Worm (Caenorhabditis elegans) whole organism, mixed stage, embryonic: ENCODE results near the gene pbs-3.
A peak's percentile ranks its signal among the peaks of the same experiment; 100 is the strongest.

Experiments used
- bed-3 ChIP-seq: fragments of 200-800 bp; sonication (Bioruptor generic); optimal IDR thresholded peaks from 3 replicates; lab custom pipeline; 2018; ENCODE audit warnings: mild to moderate bottlenecking, missing genetic modification characterization, moderate library complexity, missing compliant biosample characterization
- blmp-1 ChIP-seq: fragments of 150-350 bp; optimal IDR thresholded peaks from 2 replicates; lab custom pipeline; 2014; ENCODE audit warnings: missing biosample characterization, missing genetic modification characterization
- ceh-39 ChIP-seq: fragments of 150-350 bp; optimal IDR thresholded peaks from 2 replicates; lab custom pipeline; 2014; ENCODE audit warnings: missing biosample characterization, missing genetic modification characterization
- ceh-43 ChIP-seq: fragments of 200-800 bp; sonication (Bioruptor generic); optimal IDR thresholded peaks from 2 replicates; lab custom pipeline; 2018; ENCODE audit warnings: mild to moderate bottlenecking, missing genetic modification characterization, moderate library complexity, missing compliant biosample characterization
- ceh-83 ChIP-seq: fragments of 200-800 bp; sonication (Bioruptor generic); optimal IDR thresholded peaks from 2 replicates; lab custom pipeline; 2018; ENCODE audit warnings: mild to moderate bottlenecking, missing genetic modification characterization, missing compliant biosample characterization
- ces-1 ChIP-seq: fragments of 150-350 bp; optimal IDR thresholded peaks from 2 replicates; lab custom pipeline; 2014; ENCODE audit warnings: missing biosample characterization, missing genetic modification reagents, missing genetic modification characterization
- cnd-1 ChIP-seq: fragments of 200-800 bp; sonication (Bioruptor generic); optimal IDR thresholded peaks from 2 replicates; lab custom pipeline; 2018; ENCODE audit warnings: mild to moderate bottlenecking, missing genetic modification characterization, missing compliant biosample characterization
- drap-1 ChIP-seq: fragments of 200-800 bp; sonication (Bioruptor generic); optimal IDR thresholded peaks from 3 replicates; lab custom pipeline; 2018; ENCODE audit warnings: mild to moderate bottlenecking, missing genetic modification characterization, missing compliant biosample characterization
- elt-1 ChIP-seq: sonication (generic microtip); optimal IDR thresholded peaks from 2 replicates; lab custom pipeline; 2017; ENCODE audit warnings: missing genetic modification characterization, mild to moderate bottlenecking, missing compliant biosample characterization, antibody characterized with exemption, moderate library complexity, borderline replicate concordance; ENCODE audit not compliant: insufficient read depth
- flh-1 ChIP-seq: fragments of 200-800 bp; sonication (Bioruptor generic); optimal IDR thresholded peaks from 2 replicates; lab custom pipeline; 2018; ENCODE audit warnings: mild to moderate bottlenecking, missing genetic modification characterization, moderate library complexity, missing compliant biosample characterization
- ham-2 ChIP-seq: fragments of 200-800 bp; sonication (Bioruptor generic); optimal IDR thresholded peaks from 2 replicates; lab custom pipeline; 2018; ENCODE audit warnings: mild to moderate bottlenecking, missing genetic modification characterization, missing compliant biosample characterization
- lin-13 ChIP-seq: fragments of 150-350 bp; optimal IDR thresholded peaks from 2 replicates; lab custom pipeline; 2014; ENCODE audit warnings: missing biosample characterization, missing genetic modification characterization
- lin-32 ChIP-seq: fragments of 200-800 bp; sonication (Bioruptor generic); optimal IDR thresholded peaks from 2 replicates; lab custom pipeline; 2018; ENCODE audit warnings: mild to moderate bottlenecking, missing genetic modification characterization, missing compliant biosample characterization
- lsy-2 ChIP-seq: fragments of 150-350 bp; optimal IDR thresholded peaks from 2 replicates; lab custom pipeline; 2014; ENCODE audit warnings: missing biosample characterization, missing genetic modification characterization
- mab-5 ChIP-seq: fragments of 150-350 bp; optimal IDR thresholded peaks from 2 replicates; lab custom pipeline; 2014; ENCODE audit warnings: missing biosample characterization, missing genetic modification characterization
- mep-1 ChIP-seq: fragments of 150-350 bp; optimal IDR thresholded peaks from 2 replicates; lab custom pipeline; 2017; ENCODE audit warnings: missing biosample characterization, missing genetic modification reagents, missing genetic modification characterization, inconsistent platforms
- mls-2 ChIP-seq: sonication (generic microtip); optimal IDR thresholded peaks from 2 replicates; lab custom pipeline; 2016; ENCODE audit warnings: mild to moderate bottlenecking, missing genetic modification characterization, moderate library complexity, missing compliant biosample characterization
- nhr-2 ChIP-seq: fragments of 150-350 bp; optimal IDR thresholded peaks from 2 replicates; lab custom pipeline; 2014; ENCODE audit warnings: missing biosample characterization, missing genetic modification characterization
- nhr-28 ChIP-seq: fragments of 150-350 bp; optimal IDR thresholded peaks from 2 replicates; lab custom pipeline; 2014; ENCODE audit warnings: missing biosample characterization, missing genetic modification characterization
- nhr-76 ChIP-seq: sonication (generic microtip); optimal IDR thresholded peaks from 2 replicates; lab custom pipeline; 2017; ENCODE audit warnings: missing biosample characterization, missing genetic modification characterization
- sem-2 ChIP-seq: fragments of 200-800 bp; sonication (Bioruptor generic); optimal IDR thresholded peaks from 2 replicates; lab custom pipeline; 2018; ENCODE audit warnings: mild to moderate bottlenecking, missing genetic modification characterization, missing compliant biosample characterization
- sptf-1 ChIP-seq: sonication (generic microtip); optimal IDR thresholded peaks from 2 replicates; lab custom pipeline; 2017; ENCODE audit warnings: mild to moderate bottlenecking, missing genetic modification characterization, moderate library complexity, missing compliant biosample characterization
- tbx-8 ChIP-seq: fragments of 200-800 bp; sonication (Bioruptor generic); optimal IDR thresholded peaks from 2 replicates; lab custom pipeline; 2018; ENCODE audit warnings: mild to moderate bottlenecking, missing genetic modification characterization, moderate library complexity, missing compliant biosample characterization
- unc-120 ChIP-seq: sonication (generic microtip); optimal IDR thresholded peaks from 2 replicates; lab custom pipeline; 2017; ENCODE audit warnings: missing genetic modification characterization, missing compliant biosample characterization; ENCODE audit not compliant: poor library complexity, severe bottlenecking
- unc-39 ChIP-seq: fragments of 150-350 bp; optimal IDR thresholded peaks from 2 replicates; lab custom pipeline; 2014; ENCODE audit warnings: missing biosample characterization, missing genetic modification characterization
- unc-62 ChIP-seq: fragments of 150-350 bp; optimal IDR thresholded peaks from 2 replicates; lab custom pipeline; 2014; ENCODE audit warnings: missing biosample characterization, missing genetic modification reagents, missing genetic modification characterization
- zip-8 ChIP-seq: fragments of 150-350 bp; optimal IDR thresholded peaks from 2 replicates; lab custom pipeline; 2014; ENCODE audit warnings: missing biosample characterization, missing genetic modification characterization
- ztf-11 ChIP-seq: fragments of 150-350 bp; optimal IDR thresholded peaks from 2 replicates; lab custom pipeline; 2014; ENCODE audit warnings: missing biosample characterization, missing genetic modification characterization

Gene pbs-3

DNA sequence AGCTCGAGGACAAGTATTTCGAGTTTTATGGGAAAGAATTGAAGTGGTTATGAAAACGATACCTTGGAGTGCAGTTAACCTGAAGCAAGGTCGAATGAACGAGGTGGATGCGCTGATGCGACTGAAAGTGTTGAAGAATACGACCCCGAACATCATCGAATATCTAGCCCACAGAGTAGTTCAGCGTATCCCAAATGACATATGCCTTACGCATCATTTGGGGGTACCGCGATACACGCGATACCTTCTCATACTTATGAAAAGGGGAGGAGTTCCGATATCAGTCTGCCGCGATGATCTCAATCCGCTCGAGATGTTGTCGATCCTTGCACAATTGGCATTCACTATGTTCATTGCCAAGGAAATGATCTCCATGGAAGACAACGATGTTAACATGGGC is 34.6 kb upstream of the pbs-3 start, which contains the start of gene T27F7.12:
TSS of gene T27F7.12 (plus strand) at position 301 of the 400 bp plus-strand sequence.
- TF ChIP-seq blmp-1 (no peak), lin-13 (tag; lab: Kevin White, UChicago) (no peak), unc-120 (no peak), sem-2 (GFP tag; lab: Kevin White, UChicago) (no peak), ces-1 (GFP tag; lab: Kevin White, UChicago) (no peak), mep-1 (tag; lab: Kevin White, UChicago) (no peak), cnd-1 (tag; lab: Kevin White, UChicago) (no peak), ceh-43 (GFP tag; lab: Kevin White, UChicago) (no peak), lsy-2 (tag; lab: Kevin White, UChicago) (no peak), bed-3 (GFP tag; lab: Kevin White, UChicago) (no peak), ztf-11 (no peak), zip-8 (no peak), mab-5 (tag; lab: Kevin White, UChicago) (no peak), ceh-39 (no peak), lin-32 (GFP tag; lab: Kevin White, UChicago) (no peak), nhr-76 (no peak), mls-2 (tag; lab: Kevin White, UChicago) (no peak)
- TF ChIP-seq, all 35 proteins: peak for 0

DNA sequence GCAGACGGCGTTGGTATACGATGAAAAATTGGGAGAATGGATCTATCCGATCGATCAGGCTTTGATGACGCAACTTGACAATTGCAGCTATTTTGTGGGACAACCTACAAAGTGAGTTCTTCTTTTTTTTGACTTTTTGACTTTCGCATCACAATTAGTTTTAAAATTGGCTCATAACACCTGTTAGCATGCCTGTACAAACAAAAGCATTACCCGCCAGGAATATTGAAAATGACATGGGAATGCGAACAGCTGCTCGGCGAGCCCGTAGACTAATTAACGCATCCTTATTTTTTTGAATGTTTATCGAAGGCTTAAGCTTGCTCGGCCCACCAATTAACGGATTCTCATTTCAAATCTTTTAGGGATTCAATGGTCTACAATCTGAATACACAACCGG is 32.0 kb upstream of the pbs-3 start:
- TF ChIP-seq sptf-1: no peak
- no peak for TF ChIP-seq ceh-83
- TF ChIP-seq zip-8: peak; percentile 10
- TF ChIP-seq lin-32 (GFP tag; lab: Kevin White, UChicago): peak; percentile 92
- TF ChIP-seq unc-62: no peak

DNA sequence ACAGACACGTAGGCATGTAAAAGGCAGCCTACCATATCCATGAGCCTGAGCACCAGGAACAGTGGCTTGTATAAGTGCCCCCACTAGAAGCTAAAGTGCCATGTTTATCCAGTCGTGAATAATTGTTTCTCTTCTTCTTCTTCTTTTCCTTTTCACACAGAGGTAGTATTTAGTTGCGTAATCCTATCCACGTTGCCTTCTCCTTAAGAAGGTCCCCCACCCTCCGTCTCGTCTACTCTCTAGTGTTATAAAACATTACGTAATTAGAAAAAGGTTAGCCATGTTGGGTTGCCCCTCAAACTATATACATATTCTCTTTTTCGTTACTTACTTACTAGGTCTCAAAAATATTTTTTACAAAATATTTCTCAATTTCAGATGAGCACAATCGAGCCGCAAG is 31.4 kb upstream of the pbs-3 start:
- TF ChIP-seq nhr-28 (tag; lab: Kevin White, UChicago) (no peak), sptf-1 (peak; percentile 39), nhr-2 (tag; lab: Kevin White, UChicago) (peak; percentile 79), zip-8 (peak; percentile 90), ztf-11 (peak; percentile 40)

DNA sequence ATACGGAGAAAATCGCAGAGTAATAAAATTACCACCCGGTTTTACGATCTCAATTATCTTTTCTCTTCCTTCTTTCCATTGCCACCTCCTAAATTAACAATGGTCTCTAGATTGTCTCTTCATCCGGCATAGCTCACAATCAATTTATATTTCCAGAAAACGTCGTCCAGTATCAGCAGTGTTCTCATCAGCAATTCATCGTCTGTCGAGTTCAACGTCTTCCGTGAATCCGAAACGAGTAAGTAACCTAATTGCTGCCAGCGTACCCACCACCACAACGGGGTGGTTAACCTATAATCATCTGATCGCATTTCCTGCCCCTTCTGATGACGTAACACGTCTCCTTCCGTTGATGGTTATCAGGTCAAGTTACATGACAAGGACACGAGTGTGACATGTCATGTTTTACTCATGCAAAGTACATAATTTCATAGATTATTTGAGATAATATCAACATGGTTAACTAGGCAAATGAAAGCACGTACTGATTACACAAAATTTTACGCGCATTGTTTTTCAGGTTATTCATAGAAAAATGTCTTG is 30.8 kb upstream of the pbs-3 start:
- TF ChIP-seq elt-1 (tag; lab: Kevin White, UChicago) (peak; percentile 87), bed-3 (GFP tag; lab: Kevin White, UChicago) (no peak), flh-1 (GFP tag; lab: Kevin White, UChicago) (no peak), ceh-83 (peak; percentile 58), unc-62 (peak; percentile 60), mep-1 (tag; lab: Kevin White, UChicago) (no peak), unc-120 (no peak), nhr-28 (tag; lab: Kevin White, UChicago) (no peak), sem-2 (GFP tag; lab: Kevin White, UChicago) (no peak), lin-13 (tag; lab: Kevin White, UChicago) (no peak), nhr-2 (tag; lab: Kevin White, UChicago) (peak; percentile 93), sptf-1 (peak; percentile 1), lsy-2 (tag; lab: Kevin White, UChicago) (no peak), ham-2 (GFP tag; lab: Kevin White, UChicago) (no peak), drap-1 (GFP tag; lab: Kevin White, UChicago) (no peak), zip-8 (peak; percentile 82), ces-1 (GFP tag; lab: Kevin White, UChicago) (peak; percentile 15), tbx-8 (GFP tag; lab: Kevin White, UChicago) (no peak)

DNA sequence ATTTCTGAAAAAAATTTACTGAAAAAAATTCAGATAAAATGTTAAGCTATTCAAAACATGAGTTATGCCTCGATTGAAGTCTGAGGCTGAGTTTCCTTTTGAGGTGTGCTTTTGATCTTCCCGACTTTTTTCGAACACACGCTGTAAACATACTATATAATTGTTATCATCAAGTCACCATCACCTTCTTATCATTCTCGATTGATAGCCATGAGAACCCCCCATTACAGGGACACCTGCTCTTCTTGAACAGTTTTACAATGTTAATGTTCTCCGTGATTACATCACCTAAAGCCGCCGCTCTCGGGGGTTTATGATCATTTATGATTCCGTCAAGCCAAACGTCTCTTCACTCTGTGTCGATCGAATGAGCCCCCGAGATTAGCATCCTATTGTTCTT is 28.9 kb upstream of the pbs-3 start:
- TF ChIP-seq blmp-1: no peak
- no peak for TF ChIP-seq sem-2 (GFP tag; lab: Kevin White, UChicago)
- TF ChIP-seq unc-39 (tag; lab: Kevin White, UChicago): no peak
- TF ChIP-seq ham-2 (GFP tag; lab: Kevin White, UChicago): no peak
- TF ChIP-seq ces-1 (GFP tag; lab: Kevin White, UChicago): no peak
